Worm (Caenorhabditis elegans) whole organism, mixed stage, embryonic: ENCODE measurements around the gene Y43F8A.1.

Experiments
- M03D4.4 ChIP-seq: sonication (generic microtip); optimal IDR thresholded peaks from 2 replicates; lab custom pipeline; 2017; ENCODE audit warnings: mild to moderate bottlenecking, missing genetic modification characterization, missing compliant biosample characterization
- bed-3 ChIP-seq: fragments of 200-800 bp; sonication (Bioruptor generic); optimal IDR thresholded peaks from 3 replicates; lab custom pipeline; 2018; ENCODE audit warnings: mild to moderate bottlenecking, missing genetic modification characterization, moderate library complexity, missing compliant biosample characterization
- blmp-1 ChIP-seq: fragments of 150-350 bp; optimal IDR thresholded peaks from 2 replicates; lab custom pipeline; 2014; ENCODE audit warnings: missing biosample characterization, missing genetic modification characterization
- drap-1 ChIP-seq: fragments of 200-800 bp; sonication (Bioruptor generic); optimal IDR thresholded peaks from 3 replicates; lab custom pipeline; 2018; ENCODE audit warnings: mild to moderate bottlenecking, missing genetic modification characterization, missing compliant biosample characterization
- ham-2 ChIP-seq: fragments of 200-800 bp; sonication (Bioruptor generic); optimal IDR thresholded peaks from 2 replicates; lab custom pipeline; 2018; ENCODE audit warnings: mild to moderate bottlenecking, missing genetic modification characterization, missing compliant biosample characterization
- lin-13 ChIP-seq: fragments of 150-350 bp; optimal IDR thresholded peaks from 2 replicates; lab custom pipeline; 2014; ENCODE audit warnings: missing biosample characterization, missing genetic modification characterization
- nhr-237 ChIP-seq: fragments of 150-350 bp; optimal IDR thresholded peaks from 2 replicates; lab custom pipeline; 2014; ENCODE audit warnings: missing biosample characterization, missing genetic modification characterization
- nhr-28 ChIP-seq: fragments of 150-350 bp; optimal IDR thresholded peaks from 2 replicates; lab custom pipeline; 2014; ENCODE audit warnings: missing biosample characterization, missing genetic modification characterization
- pha-4 ChIP-seq: fragments of 150-350 bp; optimal IDR thresholded peaks from 2 replicates; lab custom pipeline; 2018; ENCODE audit warnings: missing biosample characterization, missing genetic modification reagents, missing genetic modification characterization
- snpc-4 ChIP-seq: fragments of 150-350 bp; optimal IDR thresholded peaks from 2 replicates; lab custom pipeline; 2014; ENCODE audit warnings: missing biosample characterization, missing genetic modification characterization
- unc-39 ChIP-seq: fragments of 150-350 bp; optimal IDR thresholded peaks from 2 replicates; lab custom pipeline; 2014; ENCODE audit warnings: missing biosample characterization, missing genetic modification characterization
- unc-62 ChIP-seq: fragments of 150-350 bp; optimal IDR thresholded peaks from 2 replicates; lab custom pipeline; 2014; ENCODE audit warnings: missing biosample characterization, missing genetic modification reagents, missing genetic modification characterization

- TF ChIP-seq M03D4.4 (tag; lab: Kevin White, UChicago) (no peak), nhr-28 (tag; lab: Kevin White, UChicago) (no peak), unc-62 (GFP tag; lab: Kevin White, UChicago) (no peak), lin-13 (no peak), unc-39 (tag; lab: Kevin White, UChicago) (no peak), blmp-1 (no peak), pha-4 (tag; lab: Kevin White, UChicago) (no peak), bed-3 (GFP tag; lab: Kevin White, UChicago) (no peak), nhr-237 (tag; lab: Kevin White, UChicago) (no peak), snpc-4 (no peak), ham-2 (no peak), drap-1 (GFP tag; lab: Kevin White, UChicago) (no peak)
Measured at ce11 chrV:19380968-19381367, 10.7 kb downstream of the Y43F8A.1 start, which contains the start of gene srw-84.
